Worm (Caenorhabditis elegans) whole organism, L4/young adult: Measurements from ENCODE around the gene C14A4.7.

ENCODE experiments used
- dao-5 ChIP-seq: sonication (generic microtip); optimal IDR thresholded peaks from 2 replicates; lab custom pipeline; 2016; ENCODE audit warnings: missing genotype, missing genetic modification characterization, moderate library complexity, missing compliant biosample characterization
- him-1 ChIP-seq: sonication (generic microtip); optimal IDR thresholded peaks from 2 replicates; lab custom pipeline; 2016; ENCODE audit warnings: missing genotype, missing genetic modification reagents, missing genetic modification characterization, missing compliant biosample characterization

ce11 chrII:10550173-10550572 is 46.2 kb downstream of the C14A4.7 start:
- TF ChIP-seq him-1 (tag; lab: Kevin White, UChicago) (no peak), dao-5 (no peak)
